Fruit fly (Drosophila melanogaster) whole organism, adult: ENCODE data around the gene Rai1.

Experiments
- CG11617 ChIP-seq: fragments of 200-800 bp; sonication (Bioruptor generic); optimal IDR thresholded peaks from 2 replicates; lab custom pipeline; 2017; ENCODE audit warnings: mild to moderate bottlenecking, missing biosample characterization, missing genetic modification reagents, missing genetic modification characterization
- ovo ChIP-seq: fragments of 200-800 bp; sonication (Bioruptor generic); optimal IDR thresholded peaks from 2 replicates; lab custom pipeline; 2016; ENCODE audit warnings: missing biosample characterization, missing genetic modification characterization
- toe ChIP-seq: fragments of 200-800 bp; sonication (Bioruptor generic); optimal IDR thresholded peaks from 2 replicates; lab custom pipeline; 2016; ENCODE audit warnings: missing biosample characterization, missing genetic modification characterization

DNA sequence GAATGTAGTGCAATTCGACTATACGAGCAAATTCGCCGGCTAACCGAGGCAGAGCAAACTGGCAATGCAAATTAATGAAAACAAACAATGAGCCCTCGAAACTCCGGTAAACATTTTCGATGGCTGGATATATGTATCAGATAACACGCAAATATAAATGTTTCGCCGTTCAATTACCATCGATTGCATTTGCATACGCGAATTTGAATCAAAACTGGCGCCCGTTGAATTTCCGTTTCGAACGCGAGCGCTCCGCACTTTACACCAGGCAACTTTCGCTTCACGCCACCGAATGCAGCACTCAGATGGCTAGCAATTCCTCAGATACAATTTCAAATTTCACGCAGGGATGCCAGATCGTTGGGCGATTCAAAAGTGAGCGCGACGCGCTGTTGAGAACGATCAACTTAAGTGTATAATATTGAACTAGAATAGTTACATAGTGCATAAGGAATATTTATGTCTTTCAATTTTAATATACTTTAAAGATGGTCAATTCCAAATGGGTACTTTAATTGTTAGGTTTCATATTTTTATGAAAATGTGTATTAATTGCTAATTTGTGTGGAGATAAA, 19.9 kb downstream of the Rai1 start, which contains the start of gene if:
- TF ChIP-seq toe (GFP tag; lab: Kevin White, UChicago), result no peak
- TF ChIP-seq CG11617 (GFP tag; lab: Kevin White, UChicago), result no peak
- no peak for TF ChIP-seq ovo (GFP tag; lab: Kevin White, UChicago)
